Worm (Caenorhabditis elegans) whole organism, mixed stage, embryonic: ENCODE data around the gene K07F5.6.

ENCODE experiments used
- flh-1 ChIP-seq: fragments of 200-800 bp; sonication (Bioruptor generic); optimal IDR thresholded peaks from 2 replicates; lab custom pipeline; 2018; ENCODE audit warnings: mild to moderate bottlenecking, missing genetic modification characterization, moderate library complexity, missing compliant biosample characterization
- mep-1 ChIP-seq: fragments of 150-350 bp; optimal IDR thresholded peaks from 2 replicates; lab custom pipeline; 2017; ENCODE audit warnings: missing biosample characterization, missing genetic modification reagents, missing genetic modification characterization, inconsistent platforms
- ztf-11 ChIP-seq: fragments of 150-350 bp; optimal IDR thresholded peaks from 2 replicates; lab custom pipeline; 2014; ENCODE audit warnings: missing biosample characterization, missing genetic modification characterization

Gene K07F5.6

ce11 chrIV:9795250-9795649 is 51.2 kb downstream of the K07F5.6 start:
- no peak for TF ChIP-seq ztf-11 (tag; lab: Kevin White, UChicago)
- no peak for TF ChIP-seq mep-1
- TF ChIP-seq flh-1 (GFP tag; lab: Kevin White, UChicago) = no peak
